Worm (Caenorhabditis elegans): ENCODE measurements around the gene M176.4.

M176.4 gene

ce11 chrII:9385241-9385640, 32.9 kb upstream of the M176.4 start, which contains the start of gene C06C3.7:
Gene C06C3.7, plus strand, starts transcription at chrII:9385541.
- TF ChIP-seq che-1 (tag; optimal IDR thresholded peaks at IDR 0.05) (no peak), fkh-10 (GFP tag; optimal IDR thresholded peaks at IDR 0.05) (no peak), madf-2 (tag; optimal IDR thresholded peaks at IDR 0.05) (no peak), elt-2 (tag; optimal IDR thresholded peaks at IDR 0.05) (no peak), unc-3 (GFP tag; conservative IDR thresholded peaks at IDR 0.05) (no peak), unc-3 (tag; optimal IDR thresholded peaks at IDR 0.05) (no peak), ceh-31 (tag; optimal IDR thresholded peaks at IDR 0.05) (no peak), pat-9 (tag; optimal IDR thresholded peaks at IDR 0.05) (no peak), ceh-2 (tag; optimal IDR thresholded peaks at IDR 0.05) (no peak)

DNA sequence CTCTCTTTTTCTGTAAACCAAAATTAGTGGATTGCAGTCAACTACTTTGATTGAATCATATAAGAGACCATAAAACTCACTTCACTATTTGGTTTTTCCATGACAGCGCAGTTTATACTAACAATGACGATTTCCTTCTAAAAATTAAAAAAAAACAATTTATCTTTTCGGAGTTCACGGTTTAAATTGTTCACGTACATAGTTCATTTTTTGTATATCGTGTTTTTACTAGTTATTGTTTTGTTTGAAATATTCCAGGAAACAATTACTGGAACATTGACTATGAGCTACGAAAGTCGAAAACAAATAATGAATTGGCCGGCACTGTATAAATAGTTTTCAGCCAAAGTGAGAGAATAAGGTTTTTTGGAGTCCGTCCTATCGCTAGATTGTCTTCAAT, 25.4 kb upstream of the M176.4 start, which contains the start of gene lido-17:
Gene lido-17 (minus strand): TSS at position 101 of the 400 bp plus-strand sequence.
- TF ChIP-seq pqm-1 (tag; optimal IDR thresholded peaks at IDR 0.05): no peak
- TF ChIP-seq fkh-10 (GFP tag; optimal IDR thresholded peaks at IDR 0.05): no peak
- no peak for TF ChIP-seq elt-2 (tag; optimal IDR thresholded peaks at IDR 0.05)
- no peak for TF ChIP-seq ceh-19 (GFP tag; optimal IDR thresholded peaks at IDR 0.05)
- no peak for TF ChIP-seq nhr-232 (tag; optimal IDR thresholded peaks at IDR 0.05)
- no peak for TF ChIP-seq eyg-1 (tag; optimal IDR thresholded peaks at IDR 0.05)
- TF ChIP-seq tbx-7 (tag; optimal IDR thresholded peaks at IDR 0.05): no peak
- no peak for TF ChIP-seq ttx-3 (tag; optimal IDR thresholded peaks at IDR 0.05)
- TF ChIP-seq lin-11 (tag; optimal IDR thresholded peaks at IDR 0.05): no peak
- TF ChIP-seq pax-1 (tag; optimal IDR thresholded peaks at IDR 0.05): no peak
- TF ChIP-seq unc-42 (tag; optimal IDR thresholded peaks at IDR 0.05): no peak
- no peak for TF ChIP-seq K09A11.1 (tag; optimal IDR thresholded peaks at IDR 0.05; ENCODE audit: insufficient read depth)
- TF ChIP-seq dve-1 (tag; optimal IDR thresholded peaks at IDR 0.05): no peak
- no peak for TF ChIP-seq F13H6.1 (tag; optimal IDR thresholded peaks at IDR 0.05)
- no peak for TF ChIP-seq ceh-24 (tag; optimal IDR thresholded peaks at IDR 0.05)
- TF ChIP-seq ceh-2 (tag; optimal IDR thresholded peaks at IDR 0.05): no peak
- TF ChIP-seq ceh-48 (tag; optimal IDR thresholded peaks at IDR 0.05): no peak

ce11 chrII:9397496-9397895, 20.7 kb upstream of the M176.4 start, which contains the start of gene Y51B9A.9:
Gene Y51B9A.9, minus strand, starts transcription at chrII:9397596.
- TF ChIP-seq pax-1 (tag; optimal IDR thresholded peaks at IDR 0.05): no peak
- TF ChIP-seq ceh-34 (tag; optimal IDR thresholded peaks at IDR 0.05): no peak
- no peak for TF ChIP-seq ref-2 (tag; optimal IDR thresholded peaks at IDR 0.05)
- no peak for TF ChIP-seq sox-4 (tag; optimal IDR thresholded peaks at IDR 0.05)

DNA sequence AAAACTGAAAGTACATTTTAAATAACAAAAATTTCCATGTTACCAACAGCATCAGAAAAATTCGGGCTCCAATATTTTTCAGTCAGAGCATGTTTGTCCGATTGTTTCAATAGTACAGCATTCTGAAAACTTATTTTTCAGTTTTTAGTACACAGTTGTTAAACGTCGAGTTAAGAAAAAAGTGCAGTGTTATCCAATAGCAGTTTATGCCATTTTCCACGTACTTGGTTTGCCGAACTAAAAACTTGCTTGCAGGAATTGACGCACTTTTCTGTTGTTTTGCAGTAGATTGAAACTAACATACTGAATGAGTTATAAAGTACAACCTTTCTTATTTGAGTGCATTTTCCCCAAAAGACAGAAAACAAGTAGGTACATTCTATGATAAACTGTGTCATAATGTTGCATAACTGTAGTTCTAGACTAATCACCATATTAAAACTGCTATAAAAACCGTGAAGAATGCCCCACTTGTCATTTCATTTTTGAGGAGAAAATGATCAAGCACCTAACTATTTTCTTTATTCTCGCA, 19.7 kb upstream of the M176.4 start, which contains the start of the genes Y51B9A.14 and Y51B9A.8:
Gene Y51B9A.14 (minus strand): TSS at position 101 of the 532 bp plus-strand sequence.
Gene Y51B9A.8 (plus strand): TSS at position 482 of the 532 bp plus-strand sequence.
- no peak for TF ChIP-seq fkh-6 (tag; optimal IDR thresholded peaks at IDR 0.05)
- TF ChIP-seq hlh-30 (tag; optimal IDR thresholded peaks at IDR 0.05; ENCODE audit: insufficient read depth): no peak
- TF ChIP-seq ref-2 (tag; optimal IDR thresholded peaks at IDR 0.05): no peak
- no peak for TF ChIP-seq elt-2 (tag; optimal IDR thresholded peaks at IDR 0.05)
- no peak for TF ChIP-seq sox-2 (GFP tag; IDR thresholded peaks at IDR 0.05)
- TF ChIP-seq pat-9 (tag; optimal IDR thresholded peaks at IDR 0.05): no peak
- TF ChIP-seq ama-1 (optimal IDR thresholded peaks at IDR 0.05): no peak
- TF ChIP-seq dmd-4 (tag; optimal IDR thresholded peaks at IDR 0.05; ENCODE audit: borderline replicate concordance): no peak
- no peak for TF ChIP-seq ttx-3 (tag; optimal IDR thresholded peaks at IDR 0.05)
- TF ChIP-seq eyg-1 (tag; optimal IDR thresholded peaks at IDR 0.05): no peak
- no peak for TF ChIP-seq fax-1 (tag; optimal IDR thresholded peaks at IDR 0.05)
- no peak for TF ChIP-seq fkh-10 (GFP tag; optimal IDR thresholded peaks at IDR 0.05)
- TF ChIP-seq nfya-1 (tag; optimal IDR thresholded peaks at IDR 0.05): no peak
- TF ChIP-seq F13H6.1 (tag; optimal IDR thresholded peaks at IDR 0.05): no peak
- TF ChIP-seq pax-1 (tag; optimal IDR thresholded peaks at IDR 0.05): no peak
- TF ChIP-seq ceh-30 (tag; optimal IDR thresholded peaks at IDR 0.05): no peak
- no peak for TF ChIP-seq sdc-2 (tag; optimal IDR thresholded peaks at IDR 0.05)
- no peak for TF ChIP-seq nhr-11 (tag; optimal IDR thresholded peaks at IDR 0.05)
- TF ChIP-seq hlh-15 (tag; optimal IDR thresholded peaks at IDR 0.05): no peak
